Worm (Caenorhabditis elegans) whole organism, L1 larva: ENCODE results near the gene csc-1.

ENCODE experiments used
- C04F5.9 ChIP-seq: sonication (generic microtip); optimal IDR thresholded peaks from 2 replicates; lab custom pipeline; 2016; ENCODE audit warnings: missing genetic modification characterization, missing compliant biosample characterization
- C16A3.4 ChIP-seq: fragments of 150-350 bp; optimal IDR thresholded peaks from 2 replicates; lab custom pipeline; 2014; ENCODE audit warnings: missing biosample characterization, missing genetic modification characterization
- ama-1 ChIP-seq: fragments of 150-350 bp; optimal IDR thresholded peaks from 2 replicates; lab custom pipeline; 2014
- ceh-82 ChIP-seq, 3 experiments: fragments of 150-350 bp in 1 of 3; sonication (generic microtip) in 2 of 3; optimal IDR thresholded peaks; 2 replicates each; lab custom pipeline; 2014 to 2017; ENCODE audit warnings: missing biosample characterization in 3 of 3, missing genetic modification characterization in 3 of 3
- ceh-88 ChIP-seq: fragments of 200-800 bp; sonication (Bioruptor generic); IDR thresholded peaks from 2 replicates; pipeline ENCODE4 v1.3.6; 2022; ENCODE audit warnings: missing genetic modification characterization, missing compliant biosample characterization
- dpl-1 ChIP-seq, 3 experiments: fragments of 150-350 bp in 2 of 3; sonication (generic microtip) in 1 of 3; optimal IDR thresholded peaks; 2 replicates each; lab custom pipeline; 2014 to 2017; ENCODE audit warnings: missing biosample characterization in 3 of 3, missing genetic modification characterization in 3 of 3, missing genetic modification reagents in 3 of 3
- efl-1 ChIP-seq, 4 experiments: fragments of 150-350 bp; optimal IDR thresholded peaks in 3 of 4; peaks in 1 of 4; 1 replicate in 1 of 4; 2 replicates in 3 of 4; lab custom pipeline; 2014; ENCODE audit warnings: missing biosample characterization in 2 of 4, missing genetic modification characterization in 2 of 4, missing genetic modification reagents in 2 of 4
- efl-3 ChIP-seq: fragments of 200-800 bp; sonication (Bioruptor generic); optimal IDR thresholded peaks from 2 replicates; lab custom pipeline; 2018; ENCODE audit warnings: mild to moderate bottlenecking, missing genetic modification characterization, missing compliant biosample characterization
- egl-13 ChIP-seq: sonication (generic microtip); optimal IDR thresholded peaks from 2 replicates; lab custom pipeline; 2016; ENCODE audit warnings: missing genotype, missing genetic modification reagents, missing genetic modification characterization, missing compliant biosample characterization
- elt-2 ChIP-seq: sonication (generic microtip); optimal IDR thresholded peaks from 2 replicates; lab custom pipeline; 2016; ENCODE audit warnings: missing genetic modification characterization, mild to moderate bottlenecking, inconsistent platforms, missing compliant biosample characterization, missing genetic modification reagents
- elt-3 ChIP-seq, 6 experiments: fragments of 150-350 bp in 1 of 6; sonication (generic microtip); optimal IDR thresholded peaks; 2 replicates each; lab custom pipeline; 2017 to 2018; ENCODE audit warnings: missing biosample characterization in 6 of 6, missing genetic modification characterization in 6 of 6, inconsistent platforms in 1 of 6
- fkh-10 ChIP-seq: sonication (generic microtip); optimal IDR thresholded peaks from 2 replicates; lab custom pipeline; 2017; ENCODE audit warnings: missing biosample characterization, missing genetic modification reagents, missing genetic modification characterization
- fkh-4 ChIP-seq: sonication (generic microtip); optimal IDR thresholded peaks from 2 replicates; lab custom pipeline; 2016; ENCODE audit warnings: missing compliant biosample characterization, missing genetic modification characterization, borderline replicate concordance
- hlh-17 ChIP-seq: fragments of 200-800 bp; sonication (Bioruptor generic); optimal IDR thresholded peaks from 2 replicates; lab custom pipeline; 2018; ENCODE audit warnings: missing genetic modification characterization, mild to moderate bottlenecking, missing compliant biosample characterization, moderate library complexity, borderline replicate concordance
- hlh-4 ChIP-seq: sonication (generic microtip); optimal IDR thresholded peaks from 2 replicates; lab custom pipeline; 2016; ENCODE audit warnings: mild to moderate bottlenecking, missing genetic modification characterization, missing compliant biosample characterization
- hpl-2 ChIP-seq: fragments of 150-350 bp; optimal IDR thresholded peaks from 2 replicates; lab custom pipeline; 2014; ENCODE audit warnings: missing biosample characterization, missing genetic modification reagents, missing genetic modification characterization
- irx-1 ChIP-seq: sonication (generic microtip); optimal IDR thresholded peaks from 2 replicates; lab custom pipeline; 2016; ENCODE audit warnings: missing genetic modification characterization, missing compliant biosample characterization
- lin-13 ChIP-seq: fragments of 150-350 bp; optimal IDR thresholded peaks from 2 replicates; lab custom pipeline; 2014; ENCODE audit warnings: missing biosample characterization, missing genetic modification reagents, missing genetic modification characterization
- lin-14 ChIP-seq: fragments of 200-800 bp; sonication (Bioruptor generic); optimal IDR thresholded peaks from 2 replicates; lab custom pipeline; 2018; ENCODE audit warnings: mild to moderate bottlenecking, missing genetic modification characterization, moderate library complexity, missing compliant biosample characterization
- lin-15B ChIP-seq: fragments of 150-350 bp; sonication (generic microtip); optimal IDR thresholded peaks from 3 replicates; lab custom pipeline; 2014; ENCODE audit warnings: missing biosample characterization, missing genetic modification characterization
- lir-3 ChIP-seq: sonication (generic microtip); optimal IDR thresholded peaks from 2 replicates; lab custom pipeline; 2016; ENCODE audit warnings: mild to moderate bottlenecking, missing genetic modification characterization, moderate library complexity, missing compliant biosample characterization; ENCODE audit not compliant: poor library complexity
- lsy-2 ChIP-seq, 2 experiments: fragments of 150-350 bp; optimal IDR thresholded peaks; 2 replicates each; lab custom pipeline; 2014; ENCODE audit warnings: missing biosample characterization in 2 of 2, missing genetic modification characterization in 2 of 2
- mab-9 ChIP-seq: fragments of 200-800 bp; sonication (Bioruptor generic); IDR thresholded peaks from 2 replicates; pipeline ENCODE4 v1.3.6; 2022; ENCODE audit warnings: missing genetic modification reagents, missing genetic modification characterization, missing compliant biosample characterization
- mdl-1 ChIP-seq, 2 experiments: fragments of 150-350 bp; optimal IDR thresholded peaks; 2 replicates each; lab custom pipeline; 2014 to 2017; ENCODE audit warnings: missing biosample characterization in 2 of 2, missing genetic modification characterization in 2 of 2, inconsistent platforms in 1 of 2
- mep-1 ChIP-seq: fragments of 150-350 bp; optimal IDR thresholded peaks from 2 replicates; lab custom pipeline; 2014; ENCODE audit warnings: missing biosample characterization, missing genetic modification characterization
- nhr-11 ChIP-seq: fragments of 150-350 bp; optimal IDR thresholded peaks from 2 replicates; lab custom pipeline; 2014; ENCODE audit warnings: missing biosample characterization, missing genetic modification characterization
- nhr-12 ChIP-seq: sonication (generic microtip); optimal IDR thresholded peaks from 2 replicates; lab custom pipeline; 2017; ENCODE audit warnings: missing biosample characterization, missing genetic modification characterization
- nhr-237 ChIP-seq: fragments of 150-350 bp; optimal IDR thresholded peaks from 2 replicates; lab custom pipeline; 2014; ENCODE audit warnings: missing biosample characterization, missing genetic modification characterization
- nhr-28 ChIP-seq: fragments of 150-350 bp; optimal IDR thresholded peaks from 2 replicates; lab custom pipeline; 2014; ENCODE audit warnings: missing biosample characterization, missing genetic modification characterization
- nhr-47 ChIP-seq: sonication (generic microtip); optimal IDR thresholded peaks from 2 replicates; lab custom pipeline; 2016; ENCODE audit warnings: mild to moderate bottlenecking, missing genetic modification characterization, moderate library complexity, missing compliant biosample characterization
- nhr-71 ChIP-seq: sonication (generic microtip); optimal IDR thresholded peaks from 2 replicates; lab custom pipeline; 2016; ENCODE audit warnings: mild to moderate bottlenecking, missing genetic modification characterization, moderate library complexity, missing compliant biosample characterization
- nhr-77 ChIP-seq: fragments of 150-350 bp; optimal IDR thresholded peaks from 2 replicates; lab custom pipeline; 2014; ENCODE audit warnings: missing biosample characterization, missing genetic modification characterization
- nhr-84 ChIP-seq: sonication (generic microtip); optimal IDR thresholded peaks from 2 replicates; lab custom pipeline; 2017; ENCODE audit warnings: missing biosample characterization, missing genetic modification characterization
- nhr-85 ChIP-seq: sonication (generic microtip); peaks from one replicate; lab custom pipeline; 2016; ENCODE audit warnings: missing genetic modification characterization, inconsistent platforms, missing compliant biosample characterization
- nhr-90 ChIP-seq: sonication (generic microtip); optimal IDR thresholded peaks from 2 replicates; lab custom pipeline; 2016; ENCODE audit warnings: mild to moderate bottlenecking, missing genetic modification characterization, missing compliant biosample characterization; ENCODE audit not compliant: poor library complexity
- pag-3 ChIP-seq: sonication (generic microtip); optimal IDR thresholded peaks from 2 replicates; lab custom pipeline; 2017; ENCODE audit warnings: missing genetic modification characterization, mild to moderate bottlenecking, missing compliant biosample characterization, antibody characterized with exemption, borderline replicate concordance; ENCODE audit not compliant: insufficient read depth
- pax-3 ChIP-seq: fragments of 200-800 bp; sonication (Bioruptor generic); optimal IDR thresholded peaks from 2 replicates; lab custom pipeline; 2018; ENCODE audit warnings: mild to moderate bottlenecking, missing genetic modification characterization, moderate library complexity, missing compliant biosample characterization
- rnt-1 ChIP-seq: sonication (generic microtip); optimal IDR thresholded peaks from 2 replicates; lab custom pipeline; 2016; ENCODE audit warnings: mild to moderate bottlenecking, missing genetic modification characterization, moderate library complexity, missing compliant biosample characterization
- skn-1 ChIP-seq: fragments of 150-350 bp; optimal IDR thresholded peaks from 2 replicates; lab custom pipeline; 2014; ENCODE audit warnings: missing biosample characterization, missing genetic modification characterization
- snpc-4 ChIP-seq: fragments of 150-350 bp; optimal IDR thresholded peaks from 2 replicates; lab custom pipeline; 2014; ENCODE audit warnings: missing biosample characterization, missing genetic modification characterization
- snu-23 ChIP-seq: sonication (generic microtip); optimal IDR thresholded peaks from 2 replicates; lab custom pipeline; 2016; ENCODE audit warnings: missing genetic modification characterization, missing compliant biosample characterization
- sox-4 ChIP-seq: sonication (generic microtip); optimal IDR thresholded peaks from 2 replicates; lab custom pipeline; 2016; ENCODE audit warnings: missing genetic modification characterization, missing compliant biosample characterization
- sup-37 ChIP-seq: fragments of 200-800 bp; sonication (Bioruptor generic); optimal IDR thresholded peaks from 2 replicates; lab custom pipeline; 2018; ENCODE audit warnings: mild to moderate bottlenecking, missing genetic modification characterization, missing compliant biosample characterization
- swsn-7 ChIP-seq: sonication (generic microtip); optimal IDR thresholded peaks from 2 replicates; lab custom pipeline; 2016; ENCODE audit warnings: missing genetic modification characterization, missing compliant biosample characterization
- unc-30 ChIP-seq: sonication (generic microtip); optimal IDR thresholded peaks from 2 replicates; lab custom pipeline; 2017; ENCODE audit warnings: missing biosample characterization, missing genetic modification characterization
- unc-62 ChIP-seq: fragments of 150-350 bp; optimal IDR thresholded peaks from 2 replicates; lab custom pipeline; 2014; ENCODE audit warnings: missing biosample characterization, missing genetic modification reagents, missing genetic modification characterization
- unc-86 ChIP-seq: sonication (generic microtip); optimal IDR thresholded peaks from 2 replicates; lab custom pipeline; 2016; ENCODE audit warnings: missing genetic modification characterization, missing compliant biosample characterization
- unc-98 ChIP-seq: fragments of 200-800 bp; sonication (Bioruptor generic); IDR thresholded peaks from 2 replicates; pipeline ENCODE4 v1.3.6; 2022; ENCODE audit warnings: missing genetic modification characterization, missing compliant biosample characterization
- xbp-1 ChIP-seq: sonication (generic microtip); optimal IDR thresholded peaks from 2 replicates; lab custom pipeline; 2016; ENCODE audit warnings: missing genetic modification characterization, missing compliant biosample characterization

The csc-1 gene

DNA sequence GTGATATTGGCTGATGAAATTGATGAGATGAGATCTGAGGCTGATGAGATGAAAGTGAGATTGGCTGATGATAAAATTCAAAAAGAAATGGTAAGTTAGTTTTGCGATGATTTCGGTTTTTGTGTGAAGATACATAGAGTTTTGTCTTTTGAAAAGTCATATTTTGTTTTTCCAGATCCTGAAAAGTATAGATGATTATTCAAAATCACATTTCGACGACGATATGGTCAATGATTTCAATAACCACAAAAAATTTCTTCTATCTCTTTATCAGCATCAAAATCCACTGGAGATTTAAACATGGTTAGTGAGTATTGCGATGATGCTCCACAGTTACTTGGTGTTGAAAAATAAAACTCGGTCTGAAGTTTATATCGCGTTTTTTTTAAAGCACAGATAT lies 4.1 kb downstream of the csc-1 start, which contains the start of gene csp-1:
Gene csp-1 (plus strand): TSS at position 301 of the 400 bp plus-strand sequence.
- TF ChIP-seq efl-3 (GFP tag; lab: Kevin White, UChicago) (no peak), C04F5.9 (tag; lab: Kevin White, UChicago) (no peak), nhr-11 (tag; lab: Kevin White, UChicago) (no peak), fkh-4 (tag; lab: Kevin White, UChicago) (no peak), ama-1 (lab: Kevin White, UChicago) (no peak), unc-98 (no peak), skn-1 (tag; lab: Kevin White, UChicago) (no peak), hlh-17 (GFP tag; lab: Kevin White, UChicago) (no peak), snu-23 (GFP tag; lab: Kevin White, UChicago) (no peak), irx-1 (no peak), sox-4 (no peak), unc-62 (GFP tag; lab: Kevin White, UChicago) (no peak), unc-30 (tag; lab: Kevin White, UChicago) (no peak), efl-1 (optimal IDR thresholded peaks at IDR 0.05; lab: Kevin White, UChicago) (no peak), efl-1 (GFP tag; optimal IDR thresholded peaks at IDR 0.05 in 1 of 2; lab: Kevin White, UChicago) (peak in 1 of 2 experiments; percentile 80), unc-86 (tag; lab: Kevin White, UChicago) (no peak), ceh-82 (tag; optimal IDR thresholded peaks at IDR 0.05; lab: Kevin White, UChicago) (no peak), nhr-85 (tag; lab: Kevin White, UChicago) (peak; percentile 29)

DNA sequence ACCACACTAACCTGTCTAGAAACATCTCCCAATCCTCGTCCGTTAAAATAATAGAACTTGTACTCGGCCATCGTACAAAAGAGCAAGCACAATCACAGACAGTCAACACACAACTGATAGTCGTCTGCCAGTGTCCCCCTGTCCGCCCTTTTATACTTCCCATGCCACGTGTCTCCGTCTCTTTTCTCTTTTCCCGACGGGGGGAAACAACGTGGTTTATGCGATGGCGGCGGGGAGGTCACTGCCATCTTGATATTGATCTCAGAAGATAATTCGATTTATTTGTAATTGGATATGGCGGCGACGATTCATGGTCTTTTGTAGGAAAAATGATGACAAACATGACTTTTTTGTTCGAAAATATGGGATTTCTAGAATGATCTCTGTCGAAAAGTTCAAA lies 12.9 kb downstream of the csc-1 start, which contains the start of gene gst-20:
Gene gst-20 (minus strand): TSS at position 170 of the 400 bp plus-strand sequence.
- TF ChIP-seq ceh-82 (tag; optimal IDR thresholded peaks at IDR 0.05; lab: Kevin White, UChicago) (peak in 2 of 3 experiments; percentile 7 to 18), snpc-4 (peak; percentile 20), xbp-1 (peak; percentile 30), snu-23 (GFP tag; lab: Kevin White, UChicago) (peak; percentile 63), pag-3 (tag; lab: Kevin White, UChicago) (peak; percentile 84), sup-37 (GFP tag; lab: Kevin White, UChicago) (no peak), unc-86 (tag; lab: Kevin White, UChicago) (no peak), efl-1 (optimal IDR thresholded peaks at IDR 0.05; lab: Kevin White, UChicago) (peak; percentile 3 to 23), efl-1 (GFP tag; optimal IDR thresholded peaks at IDR 0.05 in 1 of 2; lab: Kevin White, UChicago) (peak in 1 of 2 experiments; percentile 90), nhr-47 (tag; lab: Kevin White, UChicago) (peak; percentile 52), hpl-2 (no peak), nhr-71 (peak; percentile 72), nhr-11 (tag; lab: Kevin White, UChicago) (no peak), elt-3 (tag; optimal IDR thresholded peaks at IDR 0.05; lab: Kevin White, UChicago) (peak in 5 of 6 experiments; percentile 39 to 78 (median 60)), lsy-2 (tag; optimal IDR thresholded peaks at IDR 0.05; lab: Kevin White, UChicago) (peak; percentile 18 to 26), rnt-1 (peak; percentile 10), C16A3.4 (tag; lab: Kevin White, UChicago) (no peak), mab-9 (GFP tag; lab: Robert Waterston, UW) (no peak), ceh-88 (GFP tag; lab: Robert Waterston, UW) (no peak), unc-62 (GFP tag; lab: Kevin White, UChicago) (no peak), lin-14 (GFP tag; lab: Kevin White, UChicago) (peak; percentile 90), mep-1 (tag; lab: Kevin White, UChicago) (peak; percentile 57), pax-3 (tag; lab: Kevin White, UChicago) (no peak), nhr-237 (tag; lab: Kevin White, UChicago) (no peak), lin-13 (GFP tag; lab: Kevin White, UChicago) (no peak), lir-3 (tag; lab: Kevin White, UChicago) (no peak), dpl-1 (GFP tag; optimal IDR thresholded peaks at IDR 0.05; lab: Kevin White, UChicago) (peak in 2 of 3 experiments; percentile 11 to 14), egl-13 (tag; lab: Kevin White, UChicago) (no peak), nhr-28 (no peak), nhr-84 (tag; lab: Kevin White, UChicago) (no peak), mdl-1 (tag; optimal IDR thresholded peaks at IDR 0.05; lab: Kevin White, UChicago) (peak; percentile 35 to 92), lin-15B (tag; lab: Kevin White, UChicago) (no peak), hlh-4 (tag; lab: Kevin White, UChicago) (no peak), swsn-7 (tag; lab: Kevin White, UChicago) (peak; percentile 12), fkh-10 (no peak), nhr-90 (peak; percentile 75), nhr-77 (tag; lab: Kevin White, UChicago) (peak; percentile 88), elt-2 (tag; lab: Kevin White, UChicago) (peak; percentile 9), nhr-12 (no peak)
